Worm (Caenorhabditis elegans): ENCODE results near the gene cpt-6.

Gene cpt-6

DNA sequence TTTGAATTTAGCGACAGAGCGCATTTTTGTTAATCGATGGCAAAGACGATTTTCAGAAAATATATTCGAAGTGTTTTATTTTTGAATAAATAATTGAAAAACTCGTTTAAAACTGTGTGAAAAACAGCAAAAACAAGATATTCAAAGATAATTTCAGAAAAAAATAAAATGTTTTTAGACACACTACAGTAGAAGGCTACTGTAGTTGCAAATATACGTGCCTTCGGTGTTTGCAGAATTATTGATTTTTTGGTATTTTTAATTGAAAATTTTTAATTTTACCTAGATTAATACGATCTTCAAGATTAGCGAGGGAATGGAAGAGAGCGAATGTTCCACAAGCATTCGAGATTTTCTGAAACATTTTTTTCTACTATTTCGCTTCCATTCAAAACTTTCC lies 16.9 kb upstream of the cpt-6 start:
- TF ChIP-seq B0310.2 (tag; optimal IDR thresholded peaks at IDR 0.05) (no peak), flt-1 (GFP tag; IDR thresholded peaks at IDR 0.05) (no peak), ceh-36 (tag; optimal IDR thresholded peaks at IDR 0.05) (no peak), tbx-11 (GFP tag; IDR thresholded peaks at IDR 0.05) (no peak), hnd-1 (tag; optimal IDR thresholded peaks at IDR 0.05) (no peak), ets-7 (tag; optimal IDR thresholded peaks at IDR 0.05) (no peak), aly-1 (tag; optimal IDR thresholded peaks at IDR 0.05) (no peak), tbx-37 (GFP tag; conservative IDR thresholded peaks at IDR 0.05) (no peak), tra-4 (tag; optimal IDR thresholded peaks at IDR 0.05) (no peak), hmg-4 (GFP tag; optimal IDR thresholded peaks at IDR 0.05) (no peak), F13C5.2 (tag; optimal IDR thresholded peaks at IDR 0.05) (no peak), hmbx-1 (tag; optimal IDR thresholded peaks at IDR 0.05) (no peak)

- TF ChIP-seq B0310.2 (tag; optimal IDR thresholded peaks at IDR 0.05) (no peak), ets-7 (tag; optimal IDR thresholded peaks at IDR 0.05) (no peak)
Observed at ce11 chrV:6509717-6510116, 16.0 kb upstream of the cpt-6 start, which contains the start of gene ubh-2. TSS of gene ubh-2 (minus strand) at chrV:6509817.

- TF ChIP-seq ama-1 (optimal IDR thresholded peaks at IDR 0.05) = no peak
- no peak for TF ChIP-seq aly-1 (tag; optimal IDR thresholded peaks at IDR 0.05)
- no peak for TF ChIP-seq hnd-1 (tag; optimal IDR thresholded peaks at IDR 0.05)
- TF ChIP-seq tra-4 (tag; optimal IDR thresholded peaks at IDR 0.05) = no peak
- TF ChIP-seq ets-7 (tag; optimal IDR thresholded peaks at IDR 0.05) = no peak
- TF ChIP-seq hmbx-1 (tag; optimal IDR thresholded peaks at IDR 0.05) = no peak
- TF ChIP-seq F13C5.2 (tag; optimal IDR thresholded peaks at IDR 0.05) = no peak
- TF ChIP-seq pes-1 (GFP tag; IDR thresholded peaks at IDR 0.05) = no peak
Observed at ce11 chrV:6508703-6509102, 15.0 kb upstream of the cpt-6 start, which contains the start of gene ubh-3. TSS of gene ubh-3 (minus strand) at chrV:6508803.

- TF ChIP-seq tbx-37 (GFP tag; conservative IDR thresholded peaks at IDR 0.05) (no peak), hnd-1 (tag; optimal IDR thresholded peaks at IDR 0.05) (no peak), ets-7 (tag; optimal IDR thresholded peaks at IDR 0.05) (no peak), aly-1 (tag; optimal IDR thresholded peaks at IDR 0.05) (no peak), F13C5.2 (tag; optimal IDR thresholded peaks at IDR 0.05) (no peak), hmbx-1 (tag; optimal IDR thresholded peaks at IDR 0.05) (no peak), scrt-1 (GFP tag; IDR thresholded peaks at IDR 0.05) (no peak), sea-1 (GFP tag; conservative IDR thresholded peaks at IDR 0.05) (no peak), tbx-11 (GFP tag; IDR thresholded peaks at IDR 0.05) (no peak), pes-1 (GFP tag; IDR thresholded peaks at IDR 0.05) (no peak), ama-1 (optimal IDR thresholded peaks at IDR 0.05) (no peak), ceh-36 (tag; optimal IDR thresholded peaks at IDR 0.05) (no peak), B0310.2 (tag; optimal IDR thresholded peaks at IDR 0.05) (no peak), flt-1 (GFP tag; IDR thresholded peaks at IDR 0.05) (no peak)
Observed at ce11 chrV:6506238-6506956, 12.7 kb upstream of the cpt-6 start.

ce11 chrV:6505339-6505811 lies 11.7 kb upstream of the cpt-6 start, which contains the start of gene W01A11.7:
TSS of gene W01A11.7 (minus strand) at chrV:6505389.
- TF ChIP-seq flt-1 (GFP tag; IDR thresholded peaks at IDR 0.05) = no peak
- no peak for TF ChIP-seq ceh-13 (GFP tag; optimal IDR thresholded peaks at IDR 0.05)
- no peak for TF ChIP-seq ets-7 (tag; optimal IDR thresholded peaks at IDR 0.05)
- no peak for TF ChIP-seq pes-1 (GFP tag; IDR thresholded peaks at IDR 0.05)
- no peak for TF ChIP-seq ama-1 (optimal IDR thresholded peaks at IDR 0.05)
- TF ChIP-seq tra-4 (tag; optimal IDR thresholded peaks at IDR 0.05) = no peak
- TF ChIP-seq ceh-36 (tag; optimal IDR thresholded peaks at IDR 0.05) = no peak

DNA sequence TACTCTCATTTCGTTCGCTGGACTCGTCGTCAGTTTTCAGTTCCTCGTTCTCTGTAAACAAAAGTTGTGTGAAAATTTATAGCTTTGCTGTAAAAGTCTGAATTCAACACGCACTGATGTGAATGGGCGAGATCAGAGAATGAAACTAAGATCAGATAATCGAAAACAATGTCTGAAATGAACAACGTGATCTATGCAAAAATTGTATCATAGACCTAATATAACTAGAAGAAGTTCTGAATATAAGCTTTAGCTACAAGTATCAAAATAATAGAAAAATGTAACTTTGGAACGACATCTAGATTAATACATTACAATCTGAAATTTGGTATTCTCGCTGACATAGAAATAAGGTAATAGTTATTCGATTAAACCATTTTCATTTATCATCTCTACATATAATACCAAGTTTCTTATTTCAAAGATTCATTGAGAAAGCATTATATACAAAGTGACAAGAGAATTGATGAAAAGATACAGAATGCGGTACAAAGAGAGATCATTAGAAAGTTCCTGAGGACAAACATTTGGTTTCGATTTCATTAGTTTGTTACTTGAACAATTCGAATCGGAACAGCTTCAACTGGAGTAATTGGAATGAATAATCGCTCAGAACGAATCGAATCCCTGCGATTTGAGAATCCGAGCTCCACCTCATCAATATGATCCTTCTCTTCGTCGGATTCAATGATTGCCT lies 10.6 kb upstream of the cpt-6 start, which contains the start of gene moc-2:
Gene moc-2, minus strand, starts transcription at position 51 of the 697 bp plus-strand sequence.
- TF ChIP-seq ama-1 (optimal IDR thresholded peaks at IDR 0.05) = no peak
- no peak for TF ChIP-seq ceh-36 (tag; optimal IDR thresholded peaks at IDR 0.05)
- no peak for TF ChIP-seq sea-1 (GFP tag; conservative IDR thresholded peaks at IDR 0.05)
- TF ChIP-seq aly-1 (tag; optimal IDR thresholded peaks at IDR 0.05) = no peak
- no peak for TF ChIP-seq B0310.2 (tag; optimal IDR thresholded peaks at IDR 0.05)
- TF ChIP-seq scrt-1 (GFP tag; IDR thresholded peaks at IDR 0.05) = no peak
- no peak for TF ChIP-seq hnd-1 (tag; optimal IDR thresholded peaks at IDR 0.05)
- no peak for TF ChIP-seq tbx-37 (GFP tag; conservative IDR thresholded peaks at IDR 0.05)
- TF ChIP-seq pes-1 (GFP tag; IDR thresholded peaks at IDR 0.05) = no peak
- no peak for TF ChIP-seq hmbx-1 (tag; optimal IDR thresholded peaks at IDR 0.05)
- no peak for TF ChIP-seq tbx-11 (GFP tag; IDR thresholded peaks at IDR 0.05)
- no peak for TF ChIP-seq hmg-4 (GFP tag; optimal IDR thresholded peaks at IDR 0.05)
- TF ChIP-seq flt-1 (GFP tag; IDR thresholded peaks at IDR 0.05) = no peak
- no peak for TF ChIP-seq tra-4 (tag; optimal IDR thresholded peaks at IDR 0.05)
- no peak for TF ChIP-seq ets-7 (tag; optimal IDR thresholded peaks at IDR 0.05)
- TF ChIP-seq ceh-13 (GFP tag; optimal IDR thresholded peaks at IDR 0.05) = no peak
- no peak for TF ChIP-seq F13C5.2 (tag; optimal IDR thresholded peaks at IDR 0.05)

ce11 chrV:6503158-6503557 lies 9.4 kb upstream of the cpt-6 start:
- no peak for TF ChIP-seq ama-1 (optimal IDR thresholded peaks at IDR 0.05)
- no peak for TF ChIP-seq B0310.2 (tag; optimal IDR thresholded peaks at IDR 0.05)
- TF ChIP-seq flt-1 (GFP tag; IDR thresholded peaks at IDR 0.05) = no peak
- TF ChIP-seq ceh-13 (GFP tag; optimal IDR thresholded peaks at IDR 0.05) = no peak
- no peak for TF ChIP-seq hnd-1 (tag; optimal IDR thresholded peaks at IDR 0.05)
- no peak for TF ChIP-seq tra-4 (tag; optimal IDR thresholded peaks at IDR 0.05)
- no peak for TF ChIP-seq ets-7 (tag; optimal IDR thresholded peaks at IDR 0.05)
- no peak for TF ChIP-seq hmbx-1 (tag; optimal IDR thresholded peaks at IDR 0.05)
- TF ChIP-seq scrt-1 (GFP tag; IDR thresholded peaks at IDR 0.05) = no peak
- no peak for TF ChIP-seq F13C5.2 (tag; optimal IDR thresholded peaks at IDR 0.05)
- TF ChIP-seq tbx-37 (GFP tag; conservative IDR thresholded peaks at IDR 0.05) = no peak
- TF ChIP-seq ceh-36 (tag; optimal IDR thresholded peaks at IDR 0.05) = no peak
- TF ChIP-seq tbx-11 (GFP tag; IDR thresholded peaks at IDR 0.05) = no peak
- no peak for TF ChIP-seq aly-1 (tag; optimal IDR thresholded peaks at IDR 0.05)
- TF ChIP-seq pes-1 (GFP tag; IDR thresholded peaks at IDR 0.05) = no peak
- no peak for TF ChIP-seq hmg-4 (GFP tag; optimal IDR thresholded peaks at IDR 0.05)

Measured in whole organism, early embryonic.